Worm (Caenorhabditis elegans): ENCODE results near the gene Y27F2A.6.
"Not testable (repeated sequence)": the region's sequence is repeated elsewhere in the genome, so short reads cannot be mapped to it uniquely, and the experiment has no call there.

- not testable (repeated sequence) for TF ChIP-seq nhr-237 (tag; optimal IDR thresholded peaks at IDR 0.05); nhr-77 (tag; optimal IDR thresholded peaks at IDR 0.05); zip-11 (GFP tag; IDR thresholded peaks at IDR 0.05); mxl-3 (GFP tag; optimal IDR thresholded peaks at IDR 0.05); nhr-76 (tag; optimal IDR thresholded peaks at IDR 0.05); unc-62 (GFP tag; optimal IDR thresholded peaks at IDR 0.05 in 1 of 2); unc-62 (tag; optimal IDR thresholded peaks at IDR 0.05); F37D6.2 (tag; optimal IDR thresholded peaks at IDR 0.05); lim-7 (GFP tag; IDR thresholded peaks at IDR 0.05); Y48G9A.11 (GFP tag; IDR thresholded peaks at IDR 0.05); dmd-8 (GFP tag; IDR thresholded peaks at IDR 0.05); spr-1 (tag; optimal IDR thresholded peaks at IDR 0.05)
These were observed 32.6 kb upstream of the Y27F2A.6 start, which contains the start of gene ZC239.3 for ce11 chrII:3215762-3216161.

All from whole organism, L4 larva.